Worm (Caenorhabditis elegans): ENCODE data around the gene rap-3.

DNA sequence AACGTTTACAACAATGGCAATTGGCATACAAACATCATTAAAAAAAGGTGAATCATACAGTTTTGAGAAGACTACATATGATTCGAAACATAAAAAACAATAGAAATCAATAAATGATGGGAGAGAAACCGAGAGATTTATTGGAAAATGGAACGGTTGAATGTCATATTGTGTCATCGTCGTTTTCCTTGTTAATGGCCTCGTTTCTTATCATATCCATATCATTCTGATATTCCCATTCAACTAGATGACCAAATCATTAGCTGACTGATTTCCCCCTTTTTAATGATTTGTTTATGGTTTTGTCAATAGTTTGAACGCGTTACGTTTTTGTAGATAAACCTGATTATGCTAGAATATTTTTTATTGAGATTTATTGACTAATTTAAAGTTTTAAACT lies 2.3 kb upstream of the rap-3 start:
- no peak for TF ChIP-seq ama-1 (optimal IDR thresholded peaks at IDR 0.05)
- no peak for TF ChIP-seq ztf-11 (tag; optimal IDR thresholded peaks at IDR 0.05)
- TF ChIP-seq egl-27 (tag; optimal IDR thresholded peaks at IDR 0.05): no peak
- TF ChIP-seq nhr-76 (tag; optimal IDR thresholded peaks at IDR 0.05): no peak
